Fruit fly (Drosophila melanogaster): ENCODE measurements around the gene CG31882.

- TF ChIP-seq CrebA (GFP tag; optimal IDR thresholded peaks at IDR 0.05; ENCODE audit: borderline replicate concordance) (no peak), Dfd (GFP tag; optimal IDR thresholded peaks at IDR 0.05) (no peak), foxo (GFP tag; optimal IDR thresholded peaks at IDR 0.05) (no peak), GATAd (GFP tag; optimal IDR thresholded peaks at IDR 0.05) (no peak), tai (GFP tag; optimal IDR thresholded peaks at IDR 0.05) (no peak), Abd-B (GFP tag; optimal IDR thresholded peaks at IDR 0.05) (no peak), usp (GFP tag; optimal IDR thresholded peaks at IDR 0.05) (no peak)
Measured at dm6 chr2L:9618871-9619270, 6.2 kb downstream of the CG31882 start.

Measured in whole organism, wandering third instar larva.